Fruit fly (Drosophila melanogaster): ENCODE results near the gene CG34426.

DNA sequence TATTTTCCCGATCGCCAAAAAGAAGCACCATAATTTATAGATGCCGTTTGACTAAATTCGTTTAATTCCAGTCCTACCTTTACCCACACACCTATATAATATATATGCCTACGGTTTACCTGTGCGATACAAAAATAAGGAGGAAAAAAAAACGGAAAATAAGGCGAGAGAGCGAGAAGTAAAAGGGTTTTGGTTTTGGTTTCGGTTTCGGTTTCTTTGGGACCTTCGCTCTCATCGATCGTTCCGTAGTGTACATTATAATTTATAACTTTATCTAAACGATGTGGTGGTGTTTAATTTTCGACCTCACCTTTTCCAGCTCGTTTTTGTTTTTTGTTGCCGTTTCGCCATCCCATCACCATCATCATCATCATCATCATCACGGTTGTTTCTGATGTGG is 23.3 kb downstream of the CG34426 start:
- TF ChIP-seq tj (GFP tag; optimal IDR thresholded peaks at IDR 0.05): no peak
- no peak for TF ChIP-seq cic (GFP tag; optimal IDR thresholded peaks at IDR 0.05)
- TF ChIP-seq CG11617 (GFP tag; optimal IDR thresholded peaks at IDR 0.05): no peak
- TF ChIP-seq CG12768 (GFP tag; optimal IDR thresholded peaks at IDR 0.05): no peak
- no peak for TF ChIP-seq Clk (GFP tag; optimal IDR thresholded peaks at IDR 0.05)

All from whole organism, adult.